Fruit fly (Drosophila melanogaster) whole organism, wandering third instar larva: ENCODE results near the gene Rab26.

Experiments used
- Hr78 ChIP-seq: fragments of >200 bp; optimal IDR thresholded peaks from 2 replicates; lab custom pipeline; 2017; ENCODE audit warnings: missing biosample characterization, missing genetic modification characterization
- dmrt93B ChIP-seq: fragments of 200-800 bp; sonication (Bioruptor generic); optimal IDR thresholded peaks from 2 replicates; lab custom pipeline; 2018; ENCODE audit warnings: missing biosample characterization, mild to moderate bottlenecking, missing genetic modification characterization
- ey ChIP-seq: fragments of 200-800 bp; sonication (Bioruptor generic); optimal IDR thresholded peaks from 2 replicates; lab custom pipeline; 2016; ENCODE audit warnings: missing biosample characterization, missing genetic modification characterization
- h ChIP-seq: fragments of 200-800 bp; sonication (Bioruptor generic); optimal IDR thresholded peaks from 3 replicates; lab custom pipeline; 2016; ENCODE audit warnings: missing biosample characterization, mild to moderate bottlenecking, missing genetic modification characterization
- pan ChIP-seq: fragments of >200 bp; optimal IDR thresholded peaks from 2 replicates; lab custom pipeline; 2017

dm6 chr3L:21300280-21300679 lies 18.3 kb upstream of the Rab26 start, which contains the start of gene Cpr78Cc:
- TF ChIP-seq Hr78 (GFP tag; lab: Kevin White, UChicago) (no peak), pan (no peak), ey (GFP tag; lab: Kevin White, UChicago) (no peak), h (GFP tag; lab: Kevin White, UChicago) (no peak), dmrt93B (GFP tag; lab: Kevin White, UChicago) (no peak)
